Fruit fly (Drosophila melanogaster) whole organism, embryonic: ENCODE results near the gene Cep290.

Source experiments
- Bteb2 ChIP-seq: fragments of 200-800 bp; sonication (Bioruptor generic); optimal IDR thresholded peaks from 2 replicates; lab custom pipeline; 2016; ENCODE audit warnings: missing biosample characterization, missing genetic modification characterization
- C15 ChIP-seq: fragments of 200-800 bp; sonication (Bioruptor generic); IDR thresholded peaks from 3 replicates; pipeline ENCODE4 v1.3.6; 2022; ENCODE audit warnings: missing biosample characterization, missing genetic modification characterization
- CG11695 ChIP-seq: fragments of 200-800 bp; sonication (Bioruptor generic); IDR thresholded peaks from 3 replicates; pipeline ENCODE4 v1.3.6; 2022; ENCODE audit warnings: missing biosample characterization, missing genetic modification characterization
- CG12104 ChIP-seq: fragments of 200-800 bp; sonication (Bioruptor generic); optimal IDR thresholded peaks from 3 replicates; lab custom pipeline; 2016; ENCODE audit warnings: missing biosample characterization, missing genetic modification characterization
- CG12236 ChIP-seq: fragments of 200-800 bp; sonication (Bioruptor generic); optimal IDR thresholded peaks from 2 replicates; lab custom pipeline; 2016; ENCODE audit warnings: missing biosample characterization, missing genetic modification characterization
- CG12942 ChIP-seq: fragments of 200-800 bp; sonication (Bioruptor generic); optimal IDR thresholded peaks from 3 replicates; lab custom pipeline; 2016; ENCODE audit warnings: missing biosample characterization, missing genetic modification characterization
- CG13123 ChIP-seq: fragments of 200-800 bp; sonication (Bioruptor generic); optimal IDR thresholded peaks from 2 replicates; lab custom pipeline; 2016; ENCODE audit warnings: missing biosample characterization, missing genetic modification characterization
- CG13894 ChIP-seq: fragments of 200-800 bp; sonication (Bioruptor generic); optimal IDR thresholded peaks from 3 replicates; lab custom pipeline; 2018; ENCODE audit warnings: missing biosample characterization, mild to moderate bottlenecking, missing genetic modification characterization, moderate library complexity
- CG15269 ChIP-seq: fragments of 200-800 bp; sonication (Bioruptor generic); optimal IDR thresholded peaks from 2 replicates; lab custom pipeline; 2018; ENCODE audit warnings: missing biosample characterization, mild to moderate bottlenecking, missing genetic modification characterization, moderate library complexity
- CG1529 ChIP-seq: fragments of 200-800 bp; sonication (Bioruptor generic); optimal IDR thresholded peaks from 3 replicates; lab custom pipeline; 2018; ENCODE audit warnings: missing biosample characterization, missing genetic modification characterization
- CG15696 ChIP-seq: fragments of 200-800 bp; sonication (Bioruptor generic); optimal IDR thresholded peaks from 2 replicates; lab custom pipeline; 2019; ENCODE audit warnings: missing biosample characterization, mild to moderate bottlenecking, missing genetic modification characterization, moderate library complexity
- CG1602 ChIP-seq: fragments of 200-800 bp; sonication (Bioruptor generic); optimal IDR thresholded peaks from 3 replicates; lab custom pipeline; 2016; ENCODE audit warnings: missing biosample characterization, missing genetic modification characterization
- CG16813 ChIP-seq: fragments of 200-800 bp; sonication (Bioruptor generic); IDR thresholded peaks from 3 replicates; pipeline ENCODE4 v1.3.6; 2022; ENCODE audit warnings: missing biosample characterization, missing genetic modification characterization; ENCODE audit not compliant: partially characterized antibody
- CG16815 ChIP-seq: fragments of 200-800 bp; sonication (Bioruptor generic); optimal IDR thresholded peaks from 3 replicates; lab custom pipeline; 2017; ENCODE audit warnings: missing biosample characterization, mild to moderate bottlenecking, missing genetic modification characterization
- CG17802 ChIP-seq: fragments of 200-800 bp; sonication (Bioruptor generic); optimal IDR thresholded peaks from 2 replicates; lab custom pipeline; 2018; ENCODE audit warnings: missing biosample characterization, mild to moderate bottlenecking, missing genetic modification characterization, moderate library complexity
- CG18764 ChIP-seq: fragments of 200-800 bp; sonication (Bioruptor generic); optimal IDR thresholded peaks from 3 replicates; lab custom pipeline; 2016; ENCODE audit warnings: missing biosample characterization, missing genetic modification characterization
- CG30431 ChIP-seq: fragments of 200-800 bp; sonication (Bioruptor generic); optimal IDR thresholded peaks from 2 replicates; lab custom pipeline; 2017; ENCODE audit warnings: missing biosample characterization, missing genetic modification characterization
- CG3995 ChIP-seq: fragments of 200-800 bp; sonication (Bioruptor generic); optimal IDR thresholded peaks from 3 replicates; lab custom pipeline; 2016; ENCODE audit warnings: missing biosample characterization, missing genetic modification characterization
- CG4707 ChIP-seq: fragments of 200-800 bp; sonication (Bioruptor generic); optimal IDR thresholded peaks from 2 replicates; lab custom pipeline; 2018; ENCODE audit warnings: missing biosample characterization, mild to moderate bottlenecking, missing genetic modification characterization, moderate library complexity
- CG6813 ChIP-seq: fragments of 200-800 bp; sonication (Bioruptor generic); optimal IDR thresholded peaks from 2 replicates; lab custom pipeline; 2017; ENCODE audit warnings: missing biosample characterization, missing genetic modification characterization, mild to moderate bottlenecking, moderate library complexity, missing genetic modification reagents
- CG7357 ChIP-seq: fragments of 200-800 bp; sonication (Bioruptor generic); IDR thresholded peaks from 3 replicates; pipeline ENCODE4 v1.3.6; 2022; ENCODE audit warnings: missing biosample characterization, missing genetic modification characterization
- CG7963 ChIP-seq: fragments of 200-800 bp; sonication (Bioruptor generic); IDR thresholded peaks from 3 replicates; pipeline ENCODE4 v1.3.6; 2022; ENCODE audit warnings: missing biosample characterization, missing genetic modification characterization; ENCODE audit not compliant: partially characterized antibody
- CkIIα-i1 ChIP-seq: fragments of 200-800 bp; sonication (Bioruptor generic); IDR thresholded peaks from 2 replicates; pipeline ENCODE4 v1.3.6; 2022; ENCODE audit warnings: missing biosample characterization, missing genetic modification characterization
- D19B ChIP-seq: fragments of 200-800 bp; sonication (Bioruptor generic); optimal IDR thresholded peaks from 2 replicates; lab custom pipeline; 2017; ENCODE audit warnings: missing biosample characterization, mild to moderate bottlenecking, missing genetic modification characterization
- Dp ChIP-seq: fragments of 200-800 bp; sonication (Bioruptor generic); optimal IDR thresholded peaks from 2 replicates; lab custom pipeline; 2018; ENCODE audit warnings: missing biosample characterization, mild to moderate bottlenecking, missing genetic modification characterization, moderate library complexity
- Fer3 ChIP-seq: fragments of 200-800 bp; sonication (Bioruptor generic); optimal IDR thresholded peaks from 2 replicates; lab custom pipeline; 2018; ENCODE audit warnings: missing biosample characterization, mild to moderate bottlenecking, missing genetic modification characterization, moderate library complexity
- H2.0 ChIP-seq: fragments of 200-800 bp; sonication (Bioruptor generic); IDR thresholded peaks from 2 replicates; pipeline ENCODE4 v1.3.6; 2022; ENCODE audit warnings: missing biosample characterization, missing genetic modification characterization
- Hmx ChIP-seq: fragments of 200-800 bp; sonication (Bioruptor generic); optimal IDR thresholded peaks from 2 replicates; lab custom pipeline; 2016; ENCODE audit warnings: missing biosample characterization, missing genetic modification characterization
- MESR4 ChIP-seq: fragments of 200-800 bp; sonication (Bioruptor generic); optimal IDR thresholded peaks from 2 replicates; lab custom pipeline; 2018; ENCODE audit warnings: missing biosample characterization, mild to moderate bottlenecking, missing genetic modification characterization, moderate library complexity
- PHDP ChIP-seq: fragments of 200-800 bp; sonication (Bioruptor generic); optimal IDR thresholded peaks from 3 replicates; lab custom pipeline; 2018; ENCODE audit warnings: missing biosample characterization, mild to moderate bottlenecking, missing genetic modification characterization, moderate library complexity
- Scr ChIP-seq: fragments of 200-800 bp; sonication (Bioruptor generic); IDR thresholded peaks from 2 replicates; pipeline ENCODE4 v1.3.6; 2022; ENCODE audit warnings: missing biosample characterization, missing genetic modification characterization; ENCODE audit not compliant: partially characterized antibody
- Six4 ChIP-seq: fragments of 200-800 bp; sonication (Bioruptor generic); optimal IDR thresholded peaks from 2 replicates; lab custom pipeline; 2016; ENCODE audit warnings: missing biosample characterization, missing genetic modification characterization
- TFAM ChIP-seq: fragments of 200-800 bp; sonication (Bioruptor generic); optimal IDR thresholded peaks from 2 replicates; lab custom pipeline; 2017; ENCODE audit warnings: missing biosample characterization, missing genetic modification characterization, inconsistent platforms
- Xrp1 ChIP-seq: fragments of 200-800 bp; sonication (Bioruptor generic); IDR thresholded peaks from 2 replicates; pipeline ENCODE4 v1.3.6; 2022; ENCODE audit warnings: missing biosample characterization, missing genetic modification characterization
- chinmo ChIP-seq: fragments of 200-800 bp; sonication (Bioruptor generic); IDR thresholded peaks from 4 replicates; pipeline ENCODE4 v1.3.6; 2022; ENCODE audit warnings: missing biosample characterization, missing genetic modification characterization; ENCODE audit not compliant: partially characterized antibody
- corto ChIP-seq: fragments of 200-800 bp; sonication (Bioruptor generic); optimal IDR thresholded peaks from 2 replicates; lab custom pipeline; 2016; ENCODE audit warnings: missing biosample characterization, mild to moderate bottlenecking, missing genetic modification characterization, moderate library complexity
- danr ChIP-seq: fragments of 200-800 bp; sonication (Bioruptor generic); IDR thresholded peaks from 2 replicates; pipeline ENCODE4 v1.3.6; 2022; ENCODE audit warnings: missing biosample characterization, missing genetic modification characterization
- gfzf ChIP-seq: fragments of 200-800 bp; sonication (Bioruptor generic); optimal IDR thresholded peaks from 2 replicates; lab custom pipeline; 2016; ENCODE audit warnings: missing biosample characterization, mild to moderate bottlenecking, missing genetic modification characterization, moderate library complexity
- gt ChIP-seq: fragments of 200-800 bp; sonication (Bioruptor generic); IDR thresholded peaks from 2 replicates; pipeline ENCODE4 v1.3.6; 2022; ENCODE audit warnings: missing biosample characterization, missing genetic modification characterization
- hb ChIP-seq: fragments of 200-800 bp; sonication (Bioruptor generic); IDR thresholded peaks from 3 replicates; pipeline ENCODE4 v1.3.6; 2022; ENCODE audit warnings: missing biosample characterization, missing genetic modification characterization; ENCODE audit not compliant: partially characterized antibody
- jumu ChIP-seq: fragments of 200-800 bp; sonication (Bioruptor generic); optimal IDR thresholded peaks from 3 replicates; lab custom pipeline; 2016; ENCODE audit warnings: missing biosample characterization, missing genetic modification characterization
- peb ChIP-seq: fragments of 200-800 bp; sonication (Bioruptor generic); IDR thresholded peaks from 2 replicates; pipeline ENCODE4 v1.3.6; 2022; ENCODE audit warnings: missing biosample characterization, missing genetic modification characterization
- pfk ChIP-seq: fragments of 200-800 bp; sonication (Bioruptor generic); optimal IDR thresholded peaks from 2 replicates; lab custom pipeline; 2018; ENCODE audit warnings: missing biosample characterization, mild to moderate bottlenecking, missing genetic modification characterization, moderate library complexity
- sc ChIP-seq, 3 experiments: fragments of >200 bp in 2 of 3; fragments of 200-800 bp in 1 of 3; sonication (Bioruptor generic) in 1 of 3; optimal IDR thresholded peaks; 2 replicates in 2 of 3; 3 replicates in 1 of 3; lab custom pipeline; 2017; ENCODE audit warnings: mild to moderate bottlenecking in 1 of 3, missing biosample characterization in 1 of 3, missing genetic modification characterization in 1 of 3, missing genetic modification reagents in 1 of 3
- sd ChIP-seq: fragments of 200-800 bp; sonication (Bioruptor generic); optimal IDR thresholded peaks from 3 replicates; lab custom pipeline; 2018; ENCODE audit warnings: missing biosample characterization, mild to moderate bottlenecking, missing genetic modification characterization, moderate library complexity
- seq ChIP-seq: fragments of 200-800 bp; sonication (Bioruptor generic); IDR thresholded peaks from 2 replicates; pipeline ENCODE4 v1.3.6; 2022; ENCODE audit warnings: missing biosample characterization, missing genetic modification characterization
- shn ChIP-seq: fragments of 200-800 bp; sonication (Bioruptor generic); optimal IDR thresholded peaks from 3 replicates; lab custom pipeline; 2016; ENCODE audit warnings: missing biosample characterization, missing genetic modification characterization
- sna ChIP-seq: fragments of 200-800 bp; sonication (Bioruptor generic); IDR thresholded peaks from 2 replicates; pipeline ENCODE4 v1.3.6; 2022; ENCODE audit warnings: missing biosample characterization, missing genetic modification characterization; ENCODE audit not compliant: partially characterized antibody
- sug ChIP-seq: fragments of 200-800 bp; optimal IDR thresholded peaks from 2 replicates; lab custom pipeline; 2019; ENCODE audit warnings: missing biosample characterization, mild to moderate bottlenecking, missing genetic modification characterization, moderate library complexity
- vnd ChIP-seq: fragments of 200-800 bp; sonication (Bioruptor generic); IDR thresholded peaks from 3 replicates; pipeline ENCODE4 v1.3.6; 2022; ENCODE audit warnings: missing biosample characterization, missing genetic modification characterization; ENCODE audit not compliant: partially characterized antibody

Gene Cep290

DNA sequence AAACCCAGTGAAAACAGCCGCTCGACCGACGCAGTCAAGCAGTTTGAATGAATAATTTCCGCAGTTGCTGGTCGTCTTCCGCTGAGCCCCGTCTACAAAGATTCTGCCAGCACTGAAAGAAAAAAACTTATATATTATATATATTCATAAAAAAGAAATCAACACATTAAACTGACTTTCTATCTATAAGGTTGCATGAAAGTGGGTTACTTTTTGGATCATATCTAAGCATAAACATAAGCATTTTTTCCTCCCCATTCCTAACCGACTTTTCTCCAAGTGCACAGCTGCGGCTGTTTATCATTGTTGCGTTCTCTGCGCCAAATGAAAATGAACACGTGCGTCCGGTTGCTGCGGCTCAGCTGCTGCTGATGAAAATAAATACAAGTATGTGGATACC lies 23.4 kb upstream of the Cep290 start (continued):
- no peak for TF ChIP-seq D19B (GFP tag; lab: Kevin White, UChicago)
- peak; percentile 51 for TF ChIP-seq CG1602 (GFP tag; lab: Kevin White, UChicago)
- peak; percentile 40; the same call in 1 of the 2 replicates for TF ChIP-seq peb (GFP tag; lab: Robert Waterston, UW)
- TF ChIP-seq CG15269 (tag; lab: Kevin White, UChicago), result peak; percentile 81
- no peak for TF ChIP-seq CG16813
- TF ChIP-seq Xrp1 (GFP tag; lab: Robert Waterston, UW), result peak; percentile 80
- peak; percentile 47 for TF ChIP-seq CG17802 (tag; lab: Kevin White, UChicago)
- TF ChIP-seq shn (GFP tag; lab: Kevin White, UChicago), result no peak
- TF ChIP-seq CG6813 (GFP tag; lab: Kevin White, UChicago), result peak; percentile 66
- TF ChIP-seq CG30431 (GFP tag; lab: Kevin White, UChicago), result peak; percentile 57
- peak; percentile 34 for TF ChIP-seq sug
- peak; percentile 0 for TF ChIP-seq CG15696
- TF ChIP-seq TFAM (GFP tag; lab: Kevin White, UChicago), result no peak
- no peak for TF ChIP-seq Scr (GFP tag; lab: Robert Waterston, UW)
- TF ChIP-seq Dp (GFP tag; lab: Kevin White, UChicago), result no peak
- TF ChIP-seq CG7357 (GFP tag; lab: Robert Waterston, UW), result peak; percentile 36; the same call in 1 of the 3 replicates
- TF ChIP-seq CG13123 (GFP tag; lab: Kevin White, UChicago), result peak; percentile 16
- no peak for TF ChIP-seq CG12236
- TF ChIP-seq CG7963 (GFP tag; lab: Robert Waterston, UW), result no peak
- peak; percentile 71 for TF ChIP-seq PHDP (tag; lab: Kevin White, UChicago)
- TF ChIP-seq danr, result no peak
- TF ChIP-seq CG4707 (GFP tag; lab: Kevin White, UChicago), result no peak
- peak; percentile 57 for TF ChIP-seq Six4 (GFP tag; lab: Kevin White, UChicago)
- no peak for TF ChIP-seq jumu (GFP tag; lab: Kevin White, UChicago)
- TF ChIP-seq MESR4 (GFP tag; lab: Kevin White, UChicago), result no peak
- TF ChIP-seq Hmx, result no peak
- TF ChIP-seq CG13894 (tag; lab: Kevin White, UChicago), result no peak
- TF ChIP-seq sna (GFP tag; lab: Robert Waterston, UW), result no peak
- no peak for TF ChIP-seq CkIIα-i1 (GFP tag; lab: Robert Waterston, UW)
- no peak for TF ChIP-seq hb (GFP tag; lab: Robert Waterston, UW)
- peak; percentile 62; the same call in 1 of the 3 replicates for TF ChIP-seq CG11695 (GFP tag; lab: Robert Waterston, UW)
- TF ChIP-seq Fer3, result peak; percentile 65
- no peak for TF ChIP-seq corto (GFP tag; lab: Kevin White, UChicago)
- no peak for TF ChIP-seq C15 (GFP tag; lab: Robert Waterston, UW)
- TF ChIP-seq H2.0 (GFP tag; lab: Robert Waterston, UW), result peak; percentile 71; the same call in 1 of the 2 replicates
- TF ChIP-seq CG12942 (GFP tag; lab: Kevin White, UChicago), result peak; percentile 10
- peak; percentile 60 for TF ChIP-seq CG1529
- TF ChIP-seq sc (optimal IDR thresholded peaks at IDR 0.05; lab: Kevin White, UChicago), result no peak
- TF ChIP-seq sc (GFP tag; optimal IDR thresholded peaks at IDR 0.05; lab: Kevin White, UChicago), result peak; percentile 56
- TF ChIP-seq gt (GFP tag; lab: Robert Waterston, UW), result 0 out of 2 replicates have a peak, but pooled peaks have one; percentile 15
- peak; percentile 46 for TF ChIP-seq CG18764 (GFP tag; lab: Kevin White, UChicago)
- TF ChIP-seq CG16815 (GFP tag; lab: Kevin White, UChicago), result peak; percentile 26
- TF ChIP-seq CG3995, result no peak
- TF ChIP-seq gfzf (GFP tag; lab: Kevin White, UChicago), result no peak
- no peak for TF ChIP-seq vnd
- TF ChIP-seq pfk (GFP tag; lab: Kevin White, UChicago), result no peak
- no peak for TF ChIP-seq CG12104
- peak; percentile 84 for TF ChIP-seq seq
- no peak for TF ChIP-seq chinmo (GFP tag; lab: Robert Waterston, UW)
- TF ChIP-seq Bteb2 (GFP tag; lab: Kevin White, UChicago), result no peak
- peak; percentile 5 for TF ChIP-seq sd (tag; lab: Kevin White, UChicago)
